Worm (Caenorhabditis elegans): ENCODE results near the gene kle-2.

DNA sequence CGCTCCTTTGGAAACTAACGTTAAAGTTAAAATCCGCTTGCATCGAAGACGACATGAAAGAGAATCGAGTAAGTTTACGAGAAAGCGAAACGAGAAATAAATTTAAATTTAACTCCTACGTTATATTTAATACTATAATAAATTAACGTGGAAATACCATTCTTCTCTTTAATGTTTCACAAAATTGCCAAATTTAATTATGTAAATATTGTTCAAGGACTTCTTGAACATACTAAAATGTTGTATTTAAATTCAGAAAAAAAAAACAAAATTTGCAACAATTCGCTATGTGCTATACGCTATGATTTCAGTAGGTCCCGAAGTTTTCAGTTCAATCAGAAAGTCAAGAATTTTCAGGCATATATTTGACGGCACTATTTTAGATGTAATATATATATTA lies 44.6 kb upstream of the kle-2 start, which contains the start of gene ZK688.10:
- TF ChIP-seq nfya-1 (tag; optimal IDR thresholded peaks at IDR 0.05) = no peak
- no peak for TF ChIP-seq dmd-4 (tag; optimal IDR thresholded peaks at IDR 0.05; ENCODE audit: borderline replicate concordance)
- TF ChIP-seq mec-3 (tag; optimal IDR thresholded peaks at IDR 0.05; ENCODE audit: borderline replicate concordance) = no peak
- no peak for TF ChIP-seq K09A11.1 (tag; optimal IDR thresholded peaks at IDR 0.05; ENCODE audit: insufficient read depth)

Data from whole organism, late embryonic.